Fruit fly (Drosophila melanogaster) whole organism, embryonic: ENCODE data around the gene CG1622.

ENCODE experiments used
- Ada2b ChIP-seq: fragments of 200-800 bp; sonication (Bioruptor generic); IDR thresholded peaks from 2 replicates; pipeline ENCODE4 v1.3.6; 2022; ENCODE audit warnings: missing biosample characterization, missing genetic modification characterization
- B-H1 ChIP-seq: fragments of 200-800 bp; sonication (Bioruptor generic); IDR thresholded peaks from 3 replicates; pipeline ENCODE4 v1.3.6; 2022; ENCODE audit warnings: missing biosample characterization, missing genetic modification characterization
- CG10147 ChIP-seq: fragments of 200-800 bp; sonication (Bioruptor generic); optimal IDR thresholded peaks from 2 replicates; lab custom pipeline; 2019; ENCODE audit warnings: missing biosample characterization, mild to moderate bottlenecking, missing genetic modification characterization, moderate library complexity
- CG10462 ChIP-seq: fragments of 200-800 bp; sonication (Bioruptor generic); optimal IDR thresholded peaks from 2 replicates; lab custom pipeline; 2016; ENCODE audit warnings: missing biosample characterization, missing genetic modification characterization
- CG11247 ChIP-seq: fragments of 200-800 bp; sonication (Bioruptor generic); IDR thresholded peaks from 2 replicates; pipeline ENCODE4 v1.3.6; 2022; ENCODE audit warnings: missing biosample characterization, missing genetic modification characterization
- CG11560 ChIP-seq: fragments of 200-800 bp; sonication (Bioruptor generic); IDR thresholded peaks from 3 replicates; pipeline ENCODE4 v1.3.6; 2022; ENCODE audit warnings: missing biosample characterization, missing genetic modification characterization
- CG12391 ChIP-seq: fragments of 200-800 bp; sonication (Bioruptor generic); optimal IDR thresholded peaks from 3 replicates; lab custom pipeline; 2018; ENCODE audit warnings: missing biosample characterization, mild to moderate bottlenecking, missing genetic modification characterization, moderate library complexity
- CG12744 ChIP-seq: fragments of 200-800 bp; sonication (Bioruptor generic); optimal IDR thresholded peaks from 2 replicates; lab custom pipeline; 2016; ENCODE audit warnings: missing biosample characterization, missing genetic modification characterization
- CG12769 ChIP-seq: fragments of 200-800 bp; sonication (Bioruptor generic); optimal IDR thresholded peaks from 2 replicates; lab custom pipeline; 2019; ENCODE audit warnings: missing biosample characterization, mild to moderate bottlenecking, missing genetic modification characterization, moderate library complexity
- CG14667 ChIP-seq: fragments of 200-800 bp; sonication (Bioruptor generic); IDR thresholded peaks from 2 replicates; pipeline ENCODE4 v1.3.6; 2022; ENCODE audit warnings: missing biosample characterization, missing genetic modification characterization
- CG17359 ChIP-seq: fragments of 200-800 bp; sonication (Bioruptor generic); optimal IDR thresholded peaks from 3 replicates; lab custom pipeline; 2018; ENCODE audit warnings: missing biosample characterization, mild to moderate bottlenecking, missing genetic modification characterization, moderate library complexity
- CG18011 ChIP-seq: fragments of 200-800 bp; sonication (Bioruptor generic); optimal IDR thresholded peaks from 2 replicates; lab custom pipeline; 2017; ENCODE audit warnings: missing biosample characterization, missing genetic modification characterization, mild to moderate bottlenecking, moderate library complexity, missing genotype
- CG18476 ChIP-seq: fragments of 200-800 bp; sonication (Bioruptor generic); optimal IDR thresholded peaks from 2 replicates; lab custom pipeline; 2016; ENCODE audit warnings: missing biosample characterization, mild to moderate bottlenecking, missing genetic modification characterization
- CG3281 ChIP-seq: fragments of 200-800 bp; sonication (Bioruptor generic); optimal IDR thresholded peaks from 3 replicates; lab custom pipeline; 2017; ENCODE audit warnings: missing biosample characterization, mild to moderate bottlenecking, missing genetic modification characterization
- CG3726 ChIP-seq: fragments of 200-800 bp; sonication (Bioruptor generic); IDR thresholded peaks from 3 replicates; pipeline ENCODE4, ENCODE4 v1.3.6; 2022; ENCODE audit warnings: missing biosample characterization, missing genetic modification characterization
- CG7271 ChIP-seq: fragments of 200-800 bp; sonication (Bioruptor generic); optimal IDR thresholded peaks from 2 replicates; lab custom pipeline; 2018; ENCODE audit warnings: missing biosample characterization, mild to moderate bottlenecking, missing genetic modification characterization, moderate library complexity
- CG8924 ChIP-seq: fragments of 200-800 bp; optimal IDR thresholded peaks from 3 replicates; lab custom pipeline; 2019; ENCODE audit warnings: missing biosample characterization, mild to moderate bottlenecking, missing genetic modification characterization, moderate library complexity
- CG9609 ChIP-seq: fragments of 200-800 bp; sonication (Bioruptor generic); optimal IDR thresholded peaks from 3 replicates; lab custom pipeline; 2016; ENCODE audit warnings: missing biosample characterization, missing genetic modification characterization
- CG9876 ChIP-seq: fragments of 200-800 bp; sonication (Bioruptor generic); optimal IDR thresholded peaks from 2 replicates; lab custom pipeline; 2016; ENCODE audit warnings: missing biosample characterization, missing genetic modification characterization
- D19A ChIP-seq: fragments of 200-800 bp; optimal IDR thresholded peaks from 3 replicates; lab custom pipeline; 2019; ENCODE audit warnings: missing biosample characterization, mild to moderate bottlenecking, missing genetic modification characterization, moderate library complexity
- Dip3 ChIP-seq: fragments of 200-800 bp; sonication (Bioruptor generic); optimal IDR thresholded peaks from 3 replicates; lab custom pipeline; 2016; ENCODE audit warnings: missing biosample characterization, missing genetic modification characterization
- Fer3 ChIP-seq: fragments of 200-800 bp; sonication (Bioruptor generic); optimal IDR thresholded peaks from 2 replicates; lab custom pipeline; 2018; ENCODE audit warnings: missing biosample characterization, mild to moderate bottlenecking, missing genetic modification characterization, moderate library complexity
- Med ChIP-seq: fragments of 200-800 bp; sonication (Bioruptor generic); peaks from one replicate; lab custom pipeline; 2016; ENCODE audit warnings: missing biosample characterization, missing genetic modification characterization, mild to moderate bottlenecking, inconsistent platforms, moderate library complexity
- NFAT ChIP-seq: fragments of 200-800 bp; sonication (Bioruptor generic); IDR thresholded peaks from 2 replicates; pipeline ENCODE4 v1.3.6; 2022; ENCODE audit warnings: missing biosample characterization, missing genetic modification characterization
- Stat92E ChIP-seq, 3 experiments: fragments of >200 bp in 2 of 3; fragments of 200-800 bp in 1 of 3; sonication (Bioruptor generic) in 1 of 3; optimal IDR thresholded peaks; 2 replicates each; lab custom pipeline; 2017 to 2019; ENCODE audit warnings: missing biosample characterization in 3 of 3, missing genetic modification characterization in 3 of 3, mild to moderate bottlenecking in 1 of 3, moderate library complexity in 1 of 3
- Xrp1 ChIP-seq: fragments of 200-800 bp; sonication (Bioruptor generic); IDR thresholded peaks from 2 replicates; pipeline ENCODE4 v1.3.6; 2022; ENCODE audit warnings: missing biosample characterization, missing genetic modification characterization
- ac ChIP-seq: fragments of 200-800 bp; sonication (Bioruptor generic); optimal IDR thresholded peaks from 3 replicates; lab custom pipeline; 2017; ENCODE audit warnings: missing biosample characterization, mild to moderate bottlenecking, missing genetic modification characterization
- ara ChIP-seq: fragments of 200-800 bp; sonication (Bioruptor generic); IDR thresholded peaks from 2 replicates; pipeline ENCODE4 v1.3.6; 2022; ENCODE audit warnings: missing biosample characterization, missing genetic modification characterization
- bbx ChIP-seq: fragments of 200-800 bp; sonication (Bioruptor generic); IDR thresholded peaks from 2 replicates; pipeline ENCODE4 v1.3.6; 2022; ENCODE audit warnings: missing biosample characterization, missing genetic modification characterization; ENCODE audit not compliant: partially characterized antibody
- bsh ChIP-seq, 2 experiments: fragments of 200-800 bp; sonication (Bioruptor generic); optimal IDR thresholded peaks; 2 replicates each; lab custom pipeline; 2017 to 2018; ENCODE audit warnings: mild to moderate bottlenecking in 2 of 2, missing biosample characterization in 2 of 2, missing genetic modification characterization in 2 of 2, moderate library complexity in 1 of 2
- crol ChIP-seq: fragments of 200-800 bp; sonication (Bioruptor generic); IDR thresholded peaks from 2 replicates; pipeline ENCODE4 v1.3.6; 2022; ENCODE audit warnings: missing biosample characterization, missing genetic modification characterization
- gem ChIP-seq: fragments of 200-800 bp; sonication (Bioruptor generic); optimal IDR thresholded peaks from 2 replicates; lab custom pipeline; 2019; ENCODE audit warnings: missing biosample characterization, mild to moderate bottlenecking, missing genetic modification characterization, moderate library complexity
- grau ChIP-seq: fragments of 200-800 bp; optimal IDR thresholded peaks from 3 replicates; lab custom pipeline; 2019; ENCODE audit warnings: missing biosample characterization, mild to moderate bottlenecking, missing genetic modification characterization, moderate library complexity
- grn ChIP-seq: fragments of 200-800 bp; sonication (Bioruptor generic); optimal IDR thresholded peaks from 3 replicates; lab custom pipeline; 2017; ENCODE audit warnings: missing biosample characterization, missing genetic modification characterization
- gt ChIP-seq: fragments of 200-800 bp; sonication (Bioruptor generic); IDR thresholded peaks from 2 replicates; pipeline ENCODE4 v1.3.6; 2022; ENCODE audit warnings: missing biosample characterization, missing genetic modification characterization
- hb ChIP-seq: fragments of 200-800 bp; sonication (Bioruptor generic); IDR thresholded peaks from 3 replicates; pipeline ENCODE4 v1.3.6; 2022; ENCODE audit warnings: missing biosample characterization, missing genetic modification characterization; ENCODE audit not compliant: partially characterized antibody
- kni ChIP-seq: fragments of 200-800 bp; sonication (Bioruptor generic); optimal IDR thresholded peaks from 3 replicates; lab custom pipeline; 2017; ENCODE audit warnings: mild to moderate bottlenecking, missing biosample characterization, missing genetic modification reagents, missing genetic modification characterization
- mam ChIP-seq: fragments of 200-800 bp; sonication (Bioruptor generic); optimal IDR thresholded peaks from 3 replicates; lab custom pipeline; 2016; ENCODE audit warnings: missing biosample characterization, missing genetic modification characterization
- oc ChIP-seq: fragments of 200-800 bp; sonication (Bioruptor generic); optimal IDR thresholded peaks from 2 replicates; lab custom pipeline; 2018; ENCODE audit warnings: missing biosample characterization, mild to moderate bottlenecking, missing genetic modification characterization, moderate library complexity
- phol ChIP-seq: fragments of 200-800 bp; sonication (Bioruptor generic); optimal IDR thresholded peaks from 3 replicates; lab custom pipeline; 2018; ENCODE audit warnings: missing biosample characterization, mild to moderate bottlenecking, missing genetic modification characterization, moderate library complexity
- psq ChIP-seq: fragments of 200-800 bp; sonication (Bioruptor generic); optimal IDR thresholded peaks from 2 replicates; lab custom pipeline; 2017; ENCODE audit warnings: missing biosample characterization, missing genetic modification characterization
- ro ChIP-seq: fragments of 200-800 bp; sonication (Bioruptor generic); IDR thresholded peaks from 2 replicates; pipeline ENCODE4 v1.3.6; 2022; ENCODE audit warnings: missing biosample characterization, missing genetic modification characterization
- salm ChIP-seq: fragments of 200-800 bp; sonication (Bioruptor generic); optimal IDR thresholded peaks from 2 replicates; lab custom pipeline; 2018; ENCODE audit warnings: missing biosample characterization, mild to moderate bottlenecking, missing genetic modification characterization
- twi ChIP-seq: fragments of 200-800 bp; optimal IDR thresholded peaks from 2 replicates; lab custom pipeline; 2019; ENCODE audit warnings: missing biosample characterization, mild to moderate bottlenecking, missing genetic modification characterization, moderate library complexity
- unpg ChIP-seq: fragments of 200-800 bp; sonication (Bioruptor generic); optimal IDR thresholded peaks from 3 replicates; lab custom pipeline; 2018; ENCODE audit warnings: missing biosample characterization, mild to moderate bottlenecking, missing genetic modification characterization, moderate library complexity
- vfl ChIP-seq: fragments of 200-800 bp; sonication (Bioruptor generic); optimal IDR thresholded peaks from 2 replicates; lab custom pipeline; 2016; ENCODE audit warnings: missing biosample characterization, missing genetic modification characterization
- vnd ChIP-seq: fragments of 200-800 bp; sonication (Bioruptor generic); IDR thresholded peaks from 3 replicates; pipeline ENCODE4 v1.3.6; 2022; ENCODE audit warnings: missing biosample characterization, missing genetic modification characterization; ENCODE audit not compliant: partially characterized antibody
- zfh1 ChIP-seq: fragments of 200-800 bp; sonication (Bioruptor generic); IDR thresholded peaks from 3 replicates; pipeline ENCODE4 v1.3.6; 2022; ENCODE audit warnings: missing biosample characterization, missing genetic modification characterization

CG1622 gene

DNA sequence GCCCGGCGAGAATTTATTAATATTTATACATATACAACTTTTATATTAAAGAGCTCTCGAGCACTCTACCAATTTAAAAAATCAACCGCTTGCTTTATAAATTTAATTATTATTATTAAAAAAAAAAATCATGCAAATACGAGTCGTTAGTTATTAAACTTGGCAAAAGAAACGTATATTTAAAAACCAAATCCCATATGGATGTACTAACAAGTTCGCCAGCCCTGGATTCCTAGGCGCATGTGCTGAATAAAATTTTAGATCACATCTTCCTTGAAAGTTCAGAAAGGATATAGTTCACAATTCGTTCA is 38.2 kb upstream of the CG1622 start, which contains the start of gene comt (continued):
- peak; percentile 41 for TF ChIP-seq CG10462 (GFP tag; lab: Kevin White, UChicago)
- TF ChIP-seq, all 482 proteins: peak for 179

DNA sequence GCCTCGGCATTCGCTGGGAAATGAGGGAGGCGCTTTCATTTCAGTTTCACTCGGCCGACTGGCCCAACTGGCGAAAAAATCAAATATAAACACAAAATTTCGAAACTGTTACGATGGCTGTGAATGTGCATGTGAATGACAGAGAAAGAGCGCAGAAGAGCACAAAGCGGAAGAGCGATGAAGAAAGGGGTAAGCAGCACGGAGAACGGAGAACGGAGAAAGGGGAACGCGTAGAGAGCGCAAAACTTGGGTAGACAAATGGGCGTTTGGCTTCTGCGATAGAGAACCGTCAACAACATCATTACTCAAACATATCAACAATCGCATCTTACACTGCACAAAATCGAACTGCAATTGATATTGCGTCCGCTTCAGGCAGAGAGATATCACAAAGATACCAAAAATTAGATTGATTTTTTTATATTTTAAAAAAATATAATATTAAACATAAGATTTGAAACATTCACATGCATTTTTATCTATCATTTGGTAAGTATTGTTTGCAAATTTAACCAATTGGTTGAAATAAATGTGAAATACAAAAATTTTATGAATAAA is 24.1 kb upstream of the CG1622 start:
- TF ChIP-seq gt (GFP tag; lab: Robert Waterston, UW) (no peak), CG9876 (GFP tag; lab: Kevin White, UChicago) (no peak), CG12769 (tag; lab: Kevin White, UChicago) (peak; percentile 12), gem (tag; lab: Kevin White, UChicago) (peak; percentile 50), kni (GFP tag; lab: Kevin White, UChicago) (no peak), vnd (GFP tag; lab: Robert Waterston, UW) (no peak), Xrp1 (GFP tag; lab: Robert Waterston, UW) (peak; percentile 17; the same call in 1 of the 2 replicates), unpg (GFP tag; lab: Kevin White, UChicago) (peak; percentile 32), bbx (GFP tag; lab: Robert Waterston, UW) (no peak), ac (GFP tag; lab: Kevin White, UChicago) (no peak), grn (no peak), CG12744 (GFP tag; lab: Kevin White, UChicago) (no peak), zfh1 (GFP tag; lab: Robert Waterston, UW) (0 out of 3 replicates have a peak, but pooled peaks have one; percentile 10), D19A (tag; lab: Kevin White, UChicago) (peak; percentile 3), vfl (GFP tag; lab: Kevin White, UChicago) (no peak), bsh (GFP tag; optimal IDR thresholded peaks at IDR 0.05; lab: Kevin White, UChicago) (peak in 1 of 2 experiments; percentile 37), hb (GFP tag; lab: Robert Waterston, UW) (no peak), CG12391 (tag; lab: Kevin White, UChicago) (peak; percentile 15), NFAT (GFP tag; lab: Robert Waterston, UW) (0 out of 2 replicates have a peak, but pooled peaks have one; percentile 13), CG7271 (tag; lab: Kevin White, UChicago) (no peak), salm (tag; lab: Kevin White, UChicago) (no peak), CG17359 (tag; lab: Kevin White, UChicago) (peak; percentile 41), CG9609 (GFP tag; lab: Kevin White, UChicago) (no peak), ara (GFP tag; lab: Robert Waterston, UW) (no peak), Fer3 (tag; lab: Kevin White, UChicago) (no peak), psq (peak; percentile 34), CG11560 (no peak), CG14667 (GFP tag; lab: Robert Waterston, UW) (no peak), CG11247 (GFP tag; lab: Robert Waterston, UW) (no peak), twi (tag; lab: Kevin White, UChicago) (no peak), grau (tag; lab: Kevin White, UChicago) (peak; percentile 19), Stat92E (GFP tag; optimal IDR thresholded peaks at IDR 0.05; lab: Kevin White, UChicago) (no peak), oc (tag; lab: Kevin White, UChicago) (peak; percentile 26), mam (GFP tag; lab: Kevin White, UChicago) (no peak), B-H1 (GFP tag; lab: Robert Waterston, UW) (no peak), phol (peak; percentile 26), Med (GFP tag; lab: Kevin White, UChicago) (peak; percentile 59), Dip3 (no peak), CG18011 (GFP tag; lab: Kevin White, UChicago) (no peak), ro (no peak), CG8924 (tag; lab: Kevin White, UChicago) (peak; percentile 1), crol (GFP tag; lab: Robert Waterston, UW) (peak; percentile 48), CG3726 (no peak), Ada2b (GFP tag; lab: Robert Waterston, UW) (peak; percentile 39), CG10147 (GFP tag; lab: Kevin White, UChicago) (no peak), CG18476 (GFP tag; lab: Kevin White, UChicago) (no peak), CG3281 (GFP tag; lab: Kevin White, UChicago) (no peak)
